Worm (Caenorhabditis elegans) whole organism, L1 larva: ENCODE data around the gene gldi-9.

Source experiments
- C04F5.9 ChIP-seq: sonication (generic microtip); optimal IDR thresholded peaks from 2 replicates; lab custom pipeline; 2016; ENCODE audit warnings: missing genetic modification characterization, missing compliant biosample characterization
- C16A3.4 ChIP-seq: fragments of 150-350 bp; optimal IDR thresholded peaks from 2 replicates; lab custom pipeline; 2014; ENCODE audit warnings: missing biosample characterization, missing genetic modification characterization
- Y116A8C.19 ChIP-seq: sonication (generic microtip); optimal IDR thresholded peaks from 2 replicates; lab custom pipeline; 2016; ENCODE audit warnings: missing compliant biosample characterization, missing genetic modification characterization, borderline replicate concordance
- aha-1 ChIP-seq: fragments of 150-350 bp; optimal IDR thresholded peaks from 2 replicates; lab custom pipeline; 2014; ENCODE audit warnings: missing biosample characterization, missing genetic modification characterization
- ama-1 ChIP-seq: fragments of 150-350 bp; optimal IDR thresholded peaks from 2 replicates; lab custom pipeline; 2014
- ceh-63 ChIP-seq: fragments of 200-800 bp; sonication (Bioruptor generic); optimal IDR thresholded peaks from 2 replicates; lab custom pipeline; 2018; ENCODE audit warnings: mild to moderate bottlenecking, missing genetic modification characterization, missing compliant biosample characterization
- ceh-90 ChIP-seq: sonication (generic microtip); optimal IDR thresholded peaks from 2 replicates; lab custom pipeline; 2016; ENCODE audit warnings: missing genetic modification characterization, missing compliant biosample characterization
- dsc-1 ChIP-seq: sonication (generic microtip); optimal IDR thresholded peaks from 2 replicates; lab custom pipeline; 2016; ENCODE audit warnings: mild to moderate bottlenecking, missing genetic modification characterization, missing compliant biosample characterization
- efl-3 ChIP-seq: fragments of 200-800 bp; sonication (Bioruptor generic); optimal IDR thresholded peaks from 2 replicates; lab custom pipeline; 2018; ENCODE audit warnings: mild to moderate bottlenecking, missing genetic modification characterization, missing compliant biosample characterization
- egl-13 ChIP-seq: sonication (generic microtip); optimal IDR thresholded peaks from 2 replicates; lab custom pipeline; 2016; ENCODE audit warnings: missing genotype, missing genetic modification reagents, missing genetic modification characterization, missing compliant biosample characterization
- elt-2 ChIP-seq: sonication (generic microtip); optimal IDR thresholded peaks from 2 replicates; lab custom pipeline; 2016; ENCODE audit warnings: missing genetic modification characterization, mild to moderate bottlenecking, inconsistent platforms, missing compliant biosample characterization, missing genetic modification reagents
- fkh-10 ChIP-seq: sonication (generic microtip); optimal IDR thresholded peaks from 2 replicates; lab custom pipeline; 2017; ENCODE audit warnings: missing biosample characterization, missing genetic modification reagents, missing genetic modification characterization
- fkh-4 ChIP-seq: sonication (generic microtip); optimal IDR thresholded peaks from 2 replicates; lab custom pipeline; 2016; ENCODE audit warnings: missing compliant biosample characterization, missing genetic modification characterization, borderline replicate concordance
- fkh-8 ChIP-seq: sonication (generic microtip); optimal IDR thresholded peaks from 2 replicates; lab custom pipeline; 2016; ENCODE audit warnings: mild to moderate bottlenecking, missing genetic modification characterization, missing compliant biosample characterization
- fos-1 ChIP-seq: fragments of 150-350 bp; optimal IDR thresholded peaks from 2 replicates; lab custom pipeline; 2014; ENCODE audit warnings: missing biosample characterization, missing genetic modification characterization
- grh-1 ChIP-seq: fragments of 200-800 bp; sonication (Bioruptor generic); IDR thresholded peaks from 2 replicates; pipeline ENCODE4 v1.3.6; 2022; ENCODE audit warnings: missing genetic modification reagents, missing genetic modification characterization, missing compliant biosample characterization
- hlh-17 ChIP-seq: fragments of 200-800 bp; sonication (Bioruptor generic); optimal IDR thresholded peaks from 2 replicates; lab custom pipeline; 2018; ENCODE audit warnings: missing genetic modification characterization, mild to moderate bottlenecking, missing compliant biosample characterization, moderate library complexity, borderline replicate concordance
- irx-1 ChIP-seq: sonication (generic microtip); optimal IDR thresholded peaks from 2 replicates; lab custom pipeline; 2016; ENCODE audit warnings: missing genetic modification characterization, missing compliant biosample characterization
- isw-1 ChIP-seq: fragments of 200-800 bp; sonication (Bioruptor generic); IDR thresholded peaks from 2 replicates; pipeline ENCODE4 v1.3.6; 2022; ENCODE audit warnings: missing genetic modification characterization, missing compliant biosample characterization
- jun-1 ChIP-seq: fragments of 150-350 bp; optimal IDR thresholded peaks from 2 replicates; lab custom pipeline; 2014; ENCODE audit warnings: missing biosample characterization, missing genetic modification reagents, missing genetic modification characterization
- lin-15B ChIP-seq: fragments of 150-350 bp; sonication (generic microtip); optimal IDR thresholded peaks from 3 replicates; lab custom pipeline; 2014; ENCODE audit warnings: missing biosample characterization, missing genetic modification characterization
- lin-35 ChIP-seq, 2 experiments: fragments of 150-350 bp; optimal IDR thresholded peaks; 2 replicates each; lab custom pipeline; 2014; ENCODE audit warnings: missing biosample characterization in 2 of 2, missing genetic modification characterization in 2 of 2, missing genetic modification reagents in 2 of 2
- lin-39 ChIP-seq: fragments of 150-350 bp; optimal IDR thresholded peaks from 2 replicates; lab custom pipeline; 2014; ENCODE audit warnings: missing biosample characterization, missing genetic modification reagents, missing genetic modification characterization
- nhr-11 ChIP-seq: fragments of 150-350 bp; optimal IDR thresholded peaks from 2 replicates; lab custom pipeline; 2014; ENCODE audit warnings: missing biosample characterization, missing genetic modification characterization
- nhr-12 ChIP-seq: sonication (generic microtip); optimal IDR thresholded peaks from 2 replicates; lab custom pipeline; 2017; ENCODE audit warnings: missing biosample characterization, missing genetic modification characterization
- nhr-19 ChIP-seq: fragments of 200-800 bp; sonication (Bioruptor generic); conservative IDR thresholded peaks from 2 replicates; pipeline ENCODE4 v1.3.6; 2022; ENCODE audit warnings: missing genetic modification characterization, missing compliant biosample characterization
- nhr-20 ChIP-seq: sonication (generic microtip); optimal IDR thresholded peaks from 2 replicates; lab custom pipeline; 2016; ENCODE audit warnings: mild to moderate bottlenecking, missing genetic modification characterization, missing compliant biosample characterization
- nhr-28 ChIP-seq: fragments of 150-350 bp; optimal IDR thresholded peaks from 2 replicates; lab custom pipeline; 2014; ENCODE audit warnings: missing biosample characterization, missing genetic modification characterization
- nhr-47 ChIP-seq: sonication (generic microtip); optimal IDR thresholded peaks from 2 replicates; lab custom pipeline; 2016; ENCODE audit warnings: mild to moderate bottlenecking, missing genetic modification characterization, moderate library complexity, missing compliant biosample characterization
- nhr-71 ChIP-seq: sonication (generic microtip); optimal IDR thresholded peaks from 2 replicates; lab custom pipeline; 2016; ENCODE audit warnings: mild to moderate bottlenecking, missing genetic modification characterization, moderate library complexity, missing compliant biosample characterization
- nhr-90 ChIP-seq: sonication (generic microtip); optimal IDR thresholded peaks from 2 replicates; lab custom pipeline; 2016; ENCODE audit warnings: mild to moderate bottlenecking, missing genetic modification characterization, missing compliant biosample characterization; ENCODE audit not compliant: poor library complexity
- pax-3 ChIP-seq: fragments of 200-800 bp; sonication (Bioruptor generic); optimal IDR thresholded peaks from 2 replicates; lab custom pipeline; 2018; ENCODE audit warnings: mild to moderate bottlenecking, missing genetic modification characterization, moderate library complexity, missing compliant biosample characterization
- rnt-1 ChIP-seq: sonication (generic microtip); optimal IDR thresholded peaks from 2 replicates; lab custom pipeline; 2016; ENCODE audit warnings: mild to moderate bottlenecking, missing genetic modification characterization, moderate library complexity, missing compliant biosample characterization
- snpc-4 ChIP-seq: fragments of 150-350 bp; optimal IDR thresholded peaks from 2 replicates; lab custom pipeline; 2014; ENCODE audit warnings: missing biosample characterization, missing genetic modification characterization
- snu-23 ChIP-seq: sonication (generic microtip); optimal IDR thresholded peaks from 2 replicates; lab custom pipeline; 2016; ENCODE audit warnings: missing genetic modification characterization, missing compliant biosample characterization
- sptf-1 ChIP-seq: fragments of 150-350 bp; optimal IDR thresholded peaks from 2 replicates; lab custom pipeline; 2014; ENCODE audit warnings: missing biosample characterization, missing genetic modification characterization
- swsn-7 ChIP-seq: sonication (generic microtip); optimal IDR thresholded peaks from 2 replicates; lab custom pipeline; 2016; ENCODE audit warnings: missing genetic modification characterization, missing compliant biosample characterization
- tbx-2 ChIP-seq: sonication (generic microtip); optimal IDR thresholded peaks from 2 replicates; lab custom pipeline; 2016; ENCODE audit warnings: missing genetic modification characterization, missing compliant biosample characterization
- unc-130 ChIP-seq: fragments of 150-350 bp; optimal IDR thresholded peaks from 2 replicates; lab custom pipeline; 2017; ENCODE audit warnings: missing biosample characterization, missing genetic modification characterization, inconsistent platforms
- unc-30 ChIP-seq: sonication (generic microtip); optimal IDR thresholded peaks from 2 replicates; lab custom pipeline; 2017; ENCODE audit warnings: missing biosample characterization, missing genetic modification characterization
- unc-62 ChIP-seq: fragments of 150-350 bp; optimal IDR thresholded peaks from 2 replicates; lab custom pipeline; 2014; ENCODE audit warnings: missing biosample characterization, missing genetic modification reagents, missing genetic modification characterization
- unc-98 ChIP-seq: fragments of 200-800 bp; sonication (Bioruptor generic); IDR thresholded peaks from 2 replicates; pipeline ENCODE4 v1.3.6; 2022; ENCODE audit warnings: missing genetic modification characterization, missing compliant biosample characterization

The gldi-9 gene

DNA sequence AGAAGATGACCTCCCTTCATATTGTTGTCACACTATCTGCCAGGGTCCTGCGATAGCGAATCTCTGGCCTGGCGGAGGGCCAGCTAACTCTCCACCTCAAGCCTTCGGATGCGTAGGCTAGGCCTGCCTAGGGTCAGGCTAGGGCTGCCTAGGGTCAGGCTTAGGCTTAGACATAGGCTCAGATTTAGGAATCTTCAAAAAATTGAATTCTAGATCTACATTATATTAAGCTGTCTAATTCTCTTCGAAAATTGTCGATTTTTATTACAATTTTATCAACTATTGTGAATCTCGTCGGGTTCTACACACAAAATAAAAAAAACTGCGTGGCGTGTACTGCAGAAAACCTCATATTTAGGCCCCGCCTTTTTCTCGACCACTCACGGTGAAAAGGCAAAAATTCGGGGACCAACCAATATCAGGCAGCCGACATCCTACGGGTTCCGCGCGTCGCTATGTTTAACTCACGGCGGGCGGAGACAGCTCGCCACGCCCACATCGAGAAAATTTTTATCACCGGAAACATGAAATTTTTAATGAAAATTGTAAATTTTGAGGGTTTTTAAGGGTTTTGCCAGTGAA lies 39.4 kb upstream of the gldi-9 start:
- TF ChIP-seq nhr-12 (tag; lab: Kevin White, UChicago) (no peak), snpc-4 (peak; percentile 6), nhr-19 (GFP tag; lab: Robert Waterston, UW) (peak; percentile 20; the same call in 1 of the 2 replicates)

DNA sequence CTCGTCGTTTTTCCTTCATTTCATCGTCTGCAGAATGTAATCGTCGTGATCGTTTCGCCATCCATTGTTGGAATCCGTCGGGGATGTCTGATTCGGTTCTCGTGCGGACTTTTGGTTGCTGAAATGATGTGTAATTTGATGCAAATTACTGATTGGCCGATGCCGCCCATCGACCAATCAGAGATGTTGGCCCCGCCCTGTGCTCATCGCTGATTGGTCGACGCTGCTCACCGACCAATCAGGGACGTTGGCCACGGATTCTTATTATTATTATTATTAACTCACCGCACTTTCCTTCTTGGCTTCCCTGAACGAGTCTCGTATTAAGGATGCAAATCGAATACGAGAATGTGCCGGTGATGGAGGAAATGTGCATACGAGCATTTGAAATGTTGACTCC lies 37.9 kb upstream of the gldi-9 start:
- TF ChIP-seq nhr-28 (tag; lab: Kevin White, UChicago) (no peak), unc-130 (tag; lab: Kevin White, UChicago) (no peak), ceh-63 (GFP tag; lab: Kevin White, UChicago) (no peak), irx-1 (no peak), nhr-11 (no peak), nhr-19 (GFP tag; lab: Robert Waterston, UW) (no peak), lin-15B (tag; lab: Kevin White, UChicago) (no peak), lin-39 (tag; lab: Kevin White, UChicago) (no peak), hlh-17 (GFP tag; lab: Kevin White, UChicago) (no peak), ama-1 (no peak)
- TF ChIP-seq, all 84 proteins: peak for 0

ce11 chrIII:2787979-2788491 lies 31.9 kb upstream of the gldi-9 start, which contains the start of gene tbcc-1:
TSS of gene tbcc-1 (plus strand) at chrIII:2788441.
- no peak for TF ChIP-seq pax-3
- TF ChIP-seq unc-62 (GFP tag; lab: Kevin White, UChicago), result no peak
- no peak for TF ChIP-seq unc-130 (tag; lab: Kevin White, UChicago)
- TF ChIP-seq unc-30, result no peak
- no peak for TF ChIP-seq aha-1 (tag; lab: Kevin White, UChicago)
- TF ChIP-seq fos-1 (tag; lab: Kevin White, UChicago), result no peak
- no peak for TF ChIP-seq fkh-10 (GFP tag; lab: Kevin White, UChicago)
- TF ChIP-seq sptf-1 (tag; lab: Kevin White, UChicago), result no peak
- TF ChIP-seq tbx-2 (tag; lab: Kevin White, UChicago), result no peak
- TF ChIP-seq fkh-8 (tag; lab: Kevin White, UChicago), result no peak
- TF ChIP-seq C04F5.9, result no peak
- no peak for TF ChIP-seq isw-1 (GFP tag; lab: Robert Waterston, UW)
- no peak for TF ChIP-seq snu-23 (GFP tag; lab: Kevin White, UChicago)
- no peak for TF ChIP-seq lin-15B (tag; lab: Kevin White, UChicago)
- TF ChIP-seq efl-3 (GFP tag; lab: Kevin White, UChicago), result no peak

DNA sequence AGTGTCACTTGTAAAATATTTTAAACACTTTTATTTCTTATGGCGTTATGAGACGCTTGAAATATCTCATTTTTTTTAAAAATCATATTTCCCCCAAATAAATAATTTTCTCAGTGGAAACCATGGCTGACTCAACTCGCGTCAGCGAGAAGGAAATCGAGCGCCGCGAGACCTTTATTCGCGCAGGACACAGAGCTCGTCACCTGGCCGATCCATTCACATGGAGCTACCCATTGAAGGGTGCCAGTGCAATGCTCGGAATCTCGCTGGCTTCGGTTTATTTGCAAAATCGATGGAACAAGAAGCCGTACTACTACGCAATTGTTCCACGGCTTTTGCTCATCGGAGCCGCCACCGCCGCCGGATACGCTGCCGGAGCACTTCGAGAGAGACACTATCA lies 30.6 kb upstream of the gldi-9 start, which contains the start of gene nduc-2:
nduc-2 (plus strand) TSS at position 113 of the 400 bp plus-strand sequence.
- peak; percentile 21; the same call in 1 of the 2 replicates for TF ChIP-seq grh-1 (GFP tag; lab: Robert Waterston, UW)
- TF ChIP-seq nhr-71 (tag; lab: Kevin White, UChicago), result peak; percentile 34
- peak; percentile 11 for TF ChIP-seq ama-1
- TF ChIP-seq nhr-28 (tag; lab: Kevin White, UChicago), result no peak
- TF ChIP-seq pax-3, result peak; percentile 3
- TF ChIP-seq nhr-19 (GFP tag; lab: Robert Waterston, UW), result no peak; the same call in 1 of the 2 replicates

DNA sequence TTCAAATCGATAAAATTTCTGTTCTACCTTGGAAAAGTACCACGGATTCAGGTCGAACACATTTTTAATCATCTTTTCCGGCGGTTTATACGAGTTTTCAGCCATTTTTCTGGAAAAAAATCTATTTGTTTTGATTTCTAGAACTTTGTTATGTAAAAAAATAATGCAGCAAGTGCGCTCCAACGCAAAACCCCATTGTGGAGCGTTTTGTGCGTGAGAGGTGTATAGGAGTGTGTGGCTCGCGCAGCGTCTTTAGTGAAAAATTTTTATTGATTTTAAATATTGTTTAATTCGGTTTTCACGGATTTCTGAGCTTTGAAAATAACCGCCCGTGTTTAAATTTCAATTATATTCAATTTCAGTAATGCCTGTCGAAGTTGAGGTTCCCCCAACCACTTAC lies 29.7 kb upstream of the gldi-9 start, which contains the start of gene Y71H2AM.20:
Y71H2AM.20 (minus strand) TSS at position 109 of the 400 bp plus-strand sequence.
- TF ChIP-seq nhr-47, result peak; percentile 95
- TF ChIP-seq nhr-90 (tag; lab: Kevin White, UChicago), result peak; percentile 90
- peak; percentile 99 for TF ChIP-seq fkh-8 (tag; lab: Kevin White, UChicago)
- TF ChIP-seq snpc-4, result peak; percentile 90
- no peak for TF ChIP-seq ceh-90 (tag; lab: Kevin White, UChicago)
- no peak for TF ChIP-seq fkh-4 (tag; lab: Kevin White, UChicago)
- TF ChIP-seq unc-98 (GFP tag; lab: Robert Waterston, UW), result peak; percentile 35; the same call in 1 of the 2 replicates
- TF ChIP-seq swsn-7 (tag; lab: Kevin White, UChicago), result peak; percentile 96
- peak; percentile 42 for TF ChIP-seq elt-2 (tag; lab: Kevin White, UChicago)
- TF ChIP-seq lin-35 (GFP tag; optimal IDR thresholded peaks at IDR 0.05; lab: Kevin White, UChicago), result peak; percentile 92 to 95
- peak; percentile 99 for TF ChIP-seq C16A3.4 (tag; lab: Kevin White, UChicago)
- TF ChIP-seq nhr-11, result peak; percentile 29
- TF ChIP-seq sptf-1 (tag; lab: Kevin White, UChicago), result no peak
- TF ChIP-seq nhr-71 (tag; lab: Kevin White, UChicago), result peak; percentile 98
- peak; percentile 95 for TF ChIP-seq rnt-1 (tag; lab: Kevin White, UChicago)
- no peak for TF ChIP-seq nhr-12 (tag; lab: Kevin White, UChicago)
- peak; percentile 88 for TF ChIP-seq jun-1 (tag; lab: Kevin White, UChicago)
- peak; percentile 84 for TF ChIP-seq egl-13 (tag; lab: Kevin White, UChicago)
- TF ChIP-seq aha-1 (tag; lab: Kevin White, UChicago), result peak; percentile 51
- TF ChIP-seq nhr-20 (tag; lab: Kevin White, UChicago), result peak; percentile 96
- no peak for TF ChIP-seq Y116A8C.19
- peak; percentile 100 for TF ChIP-seq unc-130 (tag; lab: Kevin White, UChicago)
- TF ChIP-seq dsc-1 (tag; lab: Kevin White, UChicago), result peak; percentile 89
- TF ChIP-seq efl-3 (GFP tag; lab: Kevin White, UChicago), result no peak
